Worm (Caenorhabditis elegans): ENCODE data around the gene rpn-6.1.

Gene rpn-6.1

DNA sequence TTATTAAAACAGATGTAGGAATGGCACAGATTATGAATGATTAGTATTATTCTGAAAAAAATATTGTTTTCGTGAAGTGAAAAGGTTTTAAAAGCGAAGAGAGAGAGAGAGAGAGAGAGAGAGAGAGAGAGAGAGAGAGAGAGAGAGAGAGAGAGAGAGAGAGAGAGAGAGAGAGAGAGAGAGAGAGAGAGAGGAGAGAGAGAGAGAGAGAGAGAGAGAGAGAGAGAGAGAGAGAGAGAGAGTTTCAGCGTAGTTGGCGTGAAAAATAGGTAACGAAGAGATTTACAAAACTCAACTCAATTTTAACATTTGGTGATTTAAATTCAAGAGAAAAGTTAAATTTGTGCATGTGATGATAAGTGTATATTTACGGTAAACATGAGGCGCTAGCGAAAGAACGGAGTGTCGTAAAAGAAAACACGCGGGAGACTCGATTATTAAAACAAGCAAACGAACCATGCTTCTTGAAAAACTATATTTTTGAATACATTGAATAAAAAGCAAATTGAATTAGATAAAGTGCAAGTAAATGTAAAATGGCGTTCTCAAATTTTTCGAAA is 6.4 kb upstream of the rpn-6.1 start, which contains the start of gene panl-2 (continued):
- TF ChIP-seq lin-1 (GFP tag; IDR thresholded peaks at IDR 0.05) (no peak), lin-38 (GFP tag; IDR thresholded peaks at IDR 0.05) (0 out of 2 replicates have a peak, but pooled peaks have one; percentile 7), nhr-11 (tag; optimal IDR thresholded peaks at IDR 0.05) (peak; percentile 9), aly-2 (tag; optimal IDR thresholded peaks at IDR 0.05) (no peak), dmd-9 (GFP tag; IDR thresholded peaks at IDR 0.05) (no peak), mes-2 (tag; optimal IDR thresholded peaks at IDR 0.05; ENCODE audit: poor library complexity, severe bottlenecking) (peak; percentile 67), nhr-41 (GFP tag; IDR thresholded peaks at IDR 0.05) (no peak), zfp-3 (GFP tag; conservative IDR thresholded peaks at IDR 0.05) (no peak), pqm-1 (tag; optimal IDR thresholded peaks at IDR 0.05) (no peak), lin-13 (GFP tag; optimal IDR thresholded peaks at IDR 0.05) (no peak), F26F4.8 (GFP tag; conservative IDR thresholded peaks at IDR 0.05) (no peak), ceh-32 (tag; optimal IDR thresholded peaks at IDR 0.05; ENCODE audit: poor library complexity) (no peak), duxl-1 (tag; optimal IDR thresholded peaks at IDR 0.05; ENCODE audit: poor library complexity) (no peak), ama-1 (optimal IDR thresholded peaks at IDR 0.05) (no peak), dpl-1 (GFP tag; optimal IDR thresholded peaks at IDR 0.05) (peak; percentile 86), ces-1 (GFP tag; optimal IDR thresholded peaks at IDR 0.05) (no peak), Y75B8A.6 (GFP tag; IDR thresholded peaks at IDR 0.05) (no peak), nhr-76 (tag; optimal IDR thresholded peaks at IDR 0.05) (no peak), egl-43 (GFP tag; IDR thresholded peaks at IDR 0.05) (no peak), T20F7.1 (GFP tag; optimal IDR thresholded peaks at IDR 0.05) (peak; percentile 94), R02D3.7 (tag; optimal IDR thresholded peaks at IDR 0.05) (peak; percentile 57), lin-29 (GFP tag; IDR thresholded peaks at IDR 0.05) (no peak), mep-1 (tag; optimal IDR thresholded peaks at IDR 0.05) (peak; percentile 24), T26A8.4 (GFP tag; IDR thresholded peaks at IDR 0.05) (no peak), mxl-3 (GFP tag; optimal IDR thresholded peaks at IDR 0.05) (no peak), daf-8 (GFP tag; IDR thresholded peaks at IDR 0.05) (no peak), spr-1 (tag; optimal IDR thresholded peaks at IDR 0.05) (no peak)

DNA sequence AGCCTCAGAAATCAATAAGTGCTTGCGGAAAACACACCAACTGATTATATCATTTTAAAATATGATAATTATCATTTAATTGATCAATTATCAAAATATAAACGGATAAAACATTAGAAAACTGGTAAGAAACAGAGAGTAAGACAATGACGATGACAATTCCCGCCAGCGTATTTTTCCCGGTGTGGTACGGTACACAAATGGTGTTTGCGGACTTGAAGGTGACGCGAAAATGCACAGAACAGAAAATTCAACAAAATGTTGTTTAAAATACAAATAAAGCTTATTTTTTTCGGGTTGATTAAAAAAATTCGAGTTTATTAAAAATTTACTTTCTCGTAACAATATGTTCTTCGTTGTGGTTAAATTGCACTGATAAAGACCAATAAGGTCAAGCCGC is 634 bp downstream of the rpn-6.1 start:
- TF ChIP-seq hlh-30 (tag; optimal IDR thresholded peaks at IDR 0.05; ENCODE audit: insufficient read depth) = peak; percentile 5
- TF ChIP-seq set-16 (GFP tag; IDR thresholded peaks at IDR 0.05) = no peak
- TF ChIP-seq zag-1 (tag; optimal IDR thresholded peaks at IDR 0.05) = no peak
- peak; percentile 63; the same call in 1 of the 2 replicates for TF ChIP-seq Y48G9A.11 (GFP tag; IDR thresholded peaks at IDR 0.05)
- peak; percentile 60 for TF ChIP-seq dpl-1 (GFP tag; optimal IDR thresholded peaks at IDR 0.05)
- peak; percentile 56 for TF ChIP-seq lin-38 (GFP tag; IDR thresholded peaks at IDR 0.05)
- TF ChIP-seq T20F7.1 (GFP tag; optimal IDR thresholded peaks at IDR 0.05) = peak; percentile 76
- no peak for TF ChIP-seq daf-12 (tag; optimal IDR thresholded peaks at IDR 0.05)
- no peak for TF ChIP-seq zfp-2 (tag; optimal IDR thresholded peaks at IDR 0.05)
- TF ChIP-seq hif-1 (tag; optimal IDR thresholded peaks at IDR 0.05) = peak in 1 of 2 experiments; percentile 16
- peak; percentile 28; the same call in 1 of the 2 replicates for TF ChIP-seq hmg-1.1 (GFP tag; IDR thresholded peaks at IDR 0.05)
- TF ChIP-seq mdt-29 (GFP tag; IDR thresholded peaks at IDR 0.05) = no peak
- TF ChIP-seq nhr-42 (GFP tag; IDR thresholded peaks at IDR 0.05) = no peak
- no peak for TF ChIP-seq tra-1 (GFP tag; IDR thresholded peaks at IDR 0.05)
- TF ChIP-seq dve-1 (tag; optimal IDR thresholded peaks at IDR 0.05; ENCODE audit: insufficient read depth) = peak; percentile 57
- peak; percentile 57 to 98 for TF ChIP-seq lsy-2 (tag; optimal IDR thresholded peaks at IDR 0.05)
- TF ChIP-seq daf-16 (GFP tag; optimal IDR thresholded peaks at IDR 0.05) = no peak
- TF ChIP-seq daf-16 (tag; optimal IDR thresholded peaks at IDR 0.05) = peak; percentile 36
- TF ChIP-seq mep-1 (tag; optimal IDR thresholded peaks at IDR 0.05) = peak; percentile 43
- TF ChIP-seq lin-13 (GFP tag; optimal IDR thresholded peaks at IDR 0.05) = peak; percentile 2
- no peak for TF ChIP-seq ctbp-1 (GFP tag; IDR thresholded peaks at IDR 0.05)
- no peak for TF ChIP-seq Y105C5A.15 (GFP tag; IDR thresholded peaks at IDR 0.05)
- TF ChIP-seq mes-2 (tag; optimal IDR thresholded peaks at IDR 0.05; ENCODE audit: poor library complexity, severe bottlenecking) = peak; percentile 53
- peak; percentile 77 for TF ChIP-seq unc-130 (GFP tag; optimal IDR thresholded peaks at IDR 0.05)
- TF ChIP-seq aha-1 (tag) = peak; percentile 60
- no peak for TF ChIP-seq zip-2 (tag; optimal IDR thresholded peaks at IDR 0.05)
- TF ChIP-seq F26F4.8 (GFP tag; conservative IDR thresholded peaks at IDR 0.05) = no peak

Data from whole organism, L4 larva.